Worm (Caenorhabditis elegans): ENCODE results near the gene frg-1.

The frg-1 gene

ce11 chrIII:12978473-12979174 is at the start of gene frg-1, which contains the start of gene ubq-2 (continued):
- peak; percentile 85 for TF ChIP-seq fos-1 (tag; optimal IDR thresholded peaks at IDR 0.05)
- TF ChIP-seq nhr-71 (tag; optimal IDR thresholded peaks at IDR 0.05) = peak; percentile 93
- TF ChIP-seq grh-1 (GFP tag; IDR thresholded peaks at IDR 0.05) = peak; percentile 78
- peak; percentile 87 for TF ChIP-seq C16A3.4 (tag; optimal IDR thresholded peaks at IDR 0.05)
- peak; percentile 60 for TF ChIP-seq skn-1 (tag; optimal IDR thresholded peaks at IDR 0.05)
- peak; percentile 84 for TF ChIP-seq aly-2 (tag; optimal IDR thresholded peaks at IDR 0.05)
- TF ChIP-seq fkh-10 (GFP tag; optimal IDR thresholded peaks at IDR 0.05) = peak; percentile 48
- peak; percentile 91 to 98 (median 93) for TF ChIP-seq ceh-82 (tag; optimal IDR thresholded peaks at IDR 0.05)
- TF ChIP-seq Y116A8C.19 (tag; optimal IDR thresholded peaks at IDR 0.05; ENCODE audit: borderline replicate concordance) = no peak
- no peak for TF ChIP-seq ets-5 (GFP tag; IDR thresholded peaks at IDR 0.05)
- peak; percentile 45 for TF ChIP-seq snpc-4 (tag; optimal IDR thresholded peaks at IDR 0.05)
- TF ChIP-seq egl-27 (tag; optimal IDR thresholded peaks at IDR 0.05) = no peak
- peak; percentile 97 for TF ChIP-seq snu-23 (GFP tag; optimal IDR thresholded peaks at IDR 0.05)
- peak; percentile 71 for TF ChIP-seq lin-39 (tag; optimal IDR thresholded peaks at IDR 0.05)
- no peak for TF ChIP-seq ceh-88 (GFP tag; IDR thresholded peaks at IDR 0.05)
- peak in 1 of 2 experiments; percentile 64 for TF ChIP-seq ztf-11 (tag; optimal IDR thresholded peaks at IDR 0.05)
- TF ChIP-seq nhr-12 (tag; optimal IDR thresholded peaks at IDR 0.05) = no peak
- TF ChIP-seq elt-2 (tag; optimal IDR thresholded peaks at IDR 0.05) = peak; percentile 61
- TF ChIP-seq nhr-47 (tag; optimal IDR thresholded peaks at IDR 0.05) = peak; percentile 93
- no peak for TF ChIP-seq zag-1 (tag; optimal IDR thresholded peaks at IDR 0.05)
- TF ChIP-seq mef-2 (tag; optimal IDR thresholded peaks at IDR 0.05) = peak; percentile 72
- peak; percentile 93 for TF ChIP-seq dsc-1 (tag; optimal IDR thresholded peaks at IDR 0.05)
- no peak for TF ChIP-seq sptf-1 (tag; optimal IDR thresholded peaks at IDR 0.05)
- peak; percentile 83 for TF ChIP-seq irx-1 (tag; optimal IDR thresholded peaks at IDR 0.05)
- TF ChIP-seq nhr-77 (tag; optimal IDR thresholded peaks at IDR 0.05) = peak; percentile 79
- TF ChIP-seq mep-1 (tag; optimal IDR thresholded peaks at IDR 0.05) = peak; percentile 82
- TF ChIP-seq hlh-17 (GFP tag; optimal IDR thresholded peaks at IDR 0.05; ENCODE audit: borderline replicate concordance) = no peak
- no peak for TF ChIP-seq unc-62 (GFP tag; optimal IDR thresholded peaks at IDR 0.05)
- no peak for TF ChIP-seq C34B4.2 (tag; optimal IDR thresholded peaks at IDR 0.05)
- peak; percentile 100 for TF ChIP-seq lsy-2 (tag; optimal IDR thresholded peaks at IDR 0.05)
- no peak for TF ChIP-seq ces-1 (GFP tag; optimal IDR thresholded peaks at IDR 0.05)
- TF ChIP-seq blmp-1 (tag; optimal IDR thresholded peaks at IDR 0.05) = peak; percentile 81
- TF ChIP-seq lin-35 (GFP tag; optimal IDR thresholded peaks at IDR 0.05) = peak; percentile 83 to 91

- no peak for TF ChIP-seq nhr-19 (GFP tag; conservative IDR thresholded peaks at IDR 0.05)
- TF ChIP-seq hlh-4 (tag; optimal IDR thresholded peaks at IDR 0.05) = no peak
- no peak for TF ChIP-seq vab-15 (tag; optimal IDR thresholded peaks at IDR 0.05)
- no peak for TF ChIP-seq ceh-90 (tag; optimal IDR thresholded peaks at IDR 0.05)
- TF ChIP-seq snu-23 (GFP tag; optimal IDR thresholded peaks at IDR 0.05) = no peak
- TF ChIP-seq grh-1 (GFP tag; IDR thresholded peaks at IDR 0.05) = no peak
- no peak for TF ChIP-seq zag-1 (tag; optimal IDR thresholded peaks at IDR 0.05)
- TF ChIP-seq lsy-2 (tag; optimal IDR thresholded peaks at IDR 0.05) = no peak
- no peak for TF ChIP-seq lin-39 (tag; optimal IDR thresholded peaks at IDR 0.05)
- no peak for TF ChIP-seq isw-1 (GFP tag; IDR thresholded peaks at IDR 0.05)
- TF ChIP-seq C04F5.9 (tag; optimal IDR thresholded peaks at IDR 0.05) = no peak
- no peak for TF ChIP-seq blmp-1 (tag; optimal IDR thresholded peaks at IDR 0.05)
- TF ChIP-seq lin-15B (tag; optimal IDR thresholded peaks at IDR 0.05) = no peak
- TF ChIP-seq nhr-71 (tag; optimal IDR thresholded peaks at IDR 0.05) = no peak
- no peak for TF ChIP-seq fkh-8 (tag; optimal IDR thresholded peaks at IDR 0.05)
These were observed 49.4 kb upstream of the frg-1 start, which contains the start of gene Y37D8A.19 for ce11 chrIII:12929573-12929972. Gene Y37D8A.19, plus strand, starts transcription at chrIII:12929873.

All from whole organism, L1 larva.